Worm (Caenorhabditis elegans) whole organism, L1 larva: ENCODE measurements around the gene fbl-1.
A peak's percentile ranks its signal among the peaks of the same experiment; 100 is the strongest.

Experiments used
- C16A3.4 ChIP-seq: fragments of 150-350 bp; optimal IDR thresholded peaks from 2 replicates; lab custom pipeline; 2014; ENCODE audit warnings: missing biosample characterization, missing genetic modification characterization
- F16B12.6 ChIP-seq: fragments of 150-350 bp; optimal IDR thresholded peaks from 2 replicates; lab custom pipeline; 2014; ENCODE audit warnings: missing biosample characterization, missing genetic modification characterization
- aha-1 ChIP-seq: fragments of 150-350 bp; optimal IDR thresholded peaks from 2 replicates; lab custom pipeline; 2014; ENCODE audit warnings: missing biosample characterization, missing genetic modification characterization
- alr-1 ChIP-seq: fragments of 200-800 bp; sonication (Bioruptor generic); optimal IDR thresholded peaks from 2 replicates; lab custom pipeline; 2018; ENCODE audit warnings: borderline replicate concordance, mild to moderate bottlenecking, missing genetic modification characterization, missing compliant biosample characterization
- blmp-1 ChIP-seq: fragments of 150-350 bp; optimal IDR thresholded peaks from 2 replicates; lab custom pipeline; 2014; ENCODE audit warnings: missing biosample characterization, missing genetic modification characterization
- ceh-63 ChIP-seq: fragments of 200-800 bp; sonication (Bioruptor generic); optimal IDR thresholded peaks from 2 replicates; lab custom pipeline; 2018; ENCODE audit warnings: mild to moderate bottlenecking, missing genetic modification characterization, missing compliant biosample characterization
- ceh-82 ChIP-seq, 3 experiments: fragments of 150-350 bp in 1 of 3; sonication (generic microtip) in 2 of 3; optimal IDR thresholded peaks; 2 replicates each; lab custom pipeline; 2014 to 2017; ENCODE audit warnings: missing biosample characterization in 3 of 3, missing genetic modification characterization in 3 of 3
- dpl-1 ChIP-seq, 3 experiments: fragments of 150-350 bp in 2 of 3; sonication (generic microtip) in 1 of 3; optimal IDR thresholded peaks; 2 replicates each; lab custom pipeline; 2014 to 2017; ENCODE audit warnings: missing biosample characterization in 3 of 3, missing genetic modification characterization in 3 of 3, missing genetic modification reagents in 3 of 3
- dsc-1 ChIP-seq: sonication (generic microtip); optimal IDR thresholded peaks from 2 replicates; lab custom pipeline; 2016; ENCODE audit warnings: mild to moderate bottlenecking, missing genetic modification characterization, missing compliant biosample characterization
- efl-1 ChIP-seq, 4 experiments: fragments of 150-350 bp; optimal IDR thresholded peaks in 3 of 4; peaks in 1 of 4; 1 replicate in 1 of 4; 2 replicates in 3 of 4; lab custom pipeline; 2014; ENCODE audit warnings: missing biosample characterization in 2 of 4, missing genetic modification characterization in 2 of 4, missing genetic modification reagents in 2 of 4
- efl-3 ChIP-seq: fragments of 200-800 bp; sonication (Bioruptor generic); optimal IDR thresholded peaks from 2 replicates; lab custom pipeline; 2018; ENCODE audit warnings: mild to moderate bottlenecking, missing genetic modification characterization, missing compliant biosample characterization
- egl-13 ChIP-seq: sonication (generic microtip); optimal IDR thresholded peaks from 2 replicates; lab custom pipeline; 2016; ENCODE audit warnings: missing genotype, missing genetic modification reagents, missing genetic modification characterization, missing compliant biosample characterization
- ets-5 ChIP-seq: fragments of 200-800 bp; sonication (Bioruptor generic); IDR thresholded peaks from 2 replicates; pipeline ENCODE4 v1.3.6; 2022; ENCODE audit warnings: missing genetic modification characterization, missing compliant biosample characterization
- fkh-10 ChIP-seq: sonication (generic microtip); optimal IDR thresholded peaks from 2 replicates; lab custom pipeline; 2017; ENCODE audit warnings: missing biosample characterization, missing genetic modification reagents, missing genetic modification characterization
- fkh-8 ChIP-seq: sonication (generic microtip); optimal IDR thresholded peaks from 2 replicates; lab custom pipeline; 2016; ENCODE audit warnings: mild to moderate bottlenecking, missing genetic modification characterization, missing compliant biosample characterization
- fos-1 ChIP-seq: fragments of 150-350 bp; optimal IDR thresholded peaks from 2 replicates; lab custom pipeline; 2014; ENCODE audit warnings: missing biosample characterization, missing genetic modification characterization
- hlh-17 ChIP-seq: fragments of 200-800 bp; sonication (Bioruptor generic); optimal IDR thresholded peaks from 2 replicates; lab custom pipeline; 2018; ENCODE audit warnings: missing genetic modification characterization, mild to moderate bottlenecking, missing compliant biosample characterization, moderate library complexity, borderline replicate concordance
- isw-1 ChIP-seq: fragments of 200-800 bp; sonication (Bioruptor generic); IDR thresholded peaks from 2 replicates; pipeline ENCODE4 v1.3.6; 2022; ENCODE audit warnings: missing genetic modification characterization, missing compliant biosample characterization
- lin-13 ChIP-seq: fragments of 150-350 bp; optimal IDR thresholded peaks from 2 replicates; lab custom pipeline; 2014; ENCODE audit warnings: missing biosample characterization, missing genetic modification reagents, missing genetic modification characterization
- lin-14 ChIP-seq: fragments of 200-800 bp; sonication (Bioruptor generic); optimal IDR thresholded peaks from 2 replicates; lab custom pipeline; 2018; ENCODE audit warnings: mild to moderate bottlenecking, missing genetic modification characterization, moderate library complexity, missing compliant biosample characterization
- lin-35 ChIP-seq, 2 experiments: fragments of 150-350 bp; optimal IDR thresholded peaks; 2 replicates each; lab custom pipeline; 2014; ENCODE audit warnings: missing biosample characterization in 2 of 2, missing genetic modification characterization in 2 of 2, missing genetic modification reagents in 2 of 2
- lsy-2 ChIP-seq, 2 experiments: fragments of 150-350 bp; optimal IDR thresholded peaks; 2 replicates each; lab custom pipeline; 2014; ENCODE audit warnings: missing biosample characterization in 2 of 2, missing genetic modification characterization in 2 of 2
- mab-9 ChIP-seq: fragments of 200-800 bp; sonication (Bioruptor generic); IDR thresholded peaks from 2 replicates; pipeline ENCODE4 v1.3.6; 2022; ENCODE audit warnings: missing genetic modification reagents, missing genetic modification characterization, missing compliant biosample characterization
- mep-1 ChIP-seq: fragments of 150-350 bp; optimal IDR thresholded peaks from 2 replicates; lab custom pipeline; 2014; ENCODE audit warnings: missing biosample characterization, missing genetic modification characterization
- nhr-11 ChIP-seq: fragments of 150-350 bp; optimal IDR thresholded peaks from 2 replicates; lab custom pipeline; 2014; ENCODE audit warnings: missing biosample characterization, missing genetic modification characterization
- nhr-47 ChIP-seq: sonication (generic microtip); optimal IDR thresholded peaks from 2 replicates; lab custom pipeline; 2016; ENCODE audit warnings: mild to moderate bottlenecking, missing genetic modification characterization, moderate library complexity, missing compliant biosample characterization
- nhr-71 ChIP-seq: sonication (generic microtip); optimal IDR thresholded peaks from 2 replicates; lab custom pipeline; 2016; ENCODE audit warnings: mild to moderate bottlenecking, missing genetic modification characterization, moderate library complexity, missing compliant biosample characterization
- nhr-85 ChIP-seq: sonication (generic microtip); peaks from one replicate; lab custom pipeline; 2016; ENCODE audit warnings: missing genetic modification characterization, inconsistent platforms, missing compliant biosample characterization
- nhr-90 ChIP-seq: sonication (generic microtip); optimal IDR thresholded peaks from 2 replicates; lab custom pipeline; 2016; ENCODE audit warnings: mild to moderate bottlenecking, missing genetic modification characterization, missing compliant biosample characterization; ENCODE audit not compliant: poor library complexity
- pag-3 ChIP-seq: sonication (generic microtip); optimal IDR thresholded peaks from 2 replicates; lab custom pipeline; 2017; ENCODE audit warnings: missing genetic modification characterization, mild to moderate bottlenecking, missing compliant biosample characterization, antibody characterized with exemption, borderline replicate concordance; ENCODE audit not compliant: insufficient read depth
- pax-3 ChIP-seq: fragments of 200-800 bp; sonication (Bioruptor generic); optimal IDR thresholded peaks from 2 replicates; lab custom pipeline; 2018; ENCODE audit warnings: mild to moderate bottlenecking, missing genetic modification characterization, moderate library complexity, missing compliant biosample characterization
- snpc-4 ChIP-seq: fragments of 150-350 bp; optimal IDR thresholded peaks from 2 replicates; lab custom pipeline; 2014; ENCODE audit warnings: missing biosample characterization, missing genetic modification characterization
- snu-23 ChIP-seq: sonication (generic microtip); optimal IDR thresholded peaks from 2 replicates; lab custom pipeline; 2016; ENCODE audit warnings: missing genetic modification characterization, missing compliant biosample characterization
- sox-4 ChIP-seq: sonication (generic microtip); optimal IDR thresholded peaks from 2 replicates; lab custom pipeline; 2016; ENCODE audit warnings: missing genetic modification characterization, missing compliant biosample characterization
- sptf-1 ChIP-seq: fragments of 150-350 bp; optimal IDR thresholded peaks from 2 replicates; lab custom pipeline; 2014; ENCODE audit warnings: missing biosample characterization, missing genetic modification characterization
- swsn-7 ChIP-seq: sonication (generic microtip); optimal IDR thresholded peaks from 2 replicates; lab custom pipeline; 2016; ENCODE audit warnings: missing genetic modification characterization, missing compliant biosample characterization
- unc-130 ChIP-seq: fragments of 150-350 bp; optimal IDR thresholded peaks from 2 replicates; lab custom pipeline; 2017; ENCODE audit warnings: missing biosample characterization, missing genetic modification characterization, inconsistent platforms
- unc-30 ChIP-seq: sonication (generic microtip); optimal IDR thresholded peaks from 2 replicates; lab custom pipeline; 2017; ENCODE audit warnings: missing biosample characterization, missing genetic modification characterization
- xbp-1 ChIP-seq: sonication (generic microtip); optimal IDR thresholded peaks from 2 replicates; lab custom pipeline; 2016; ENCODE audit warnings: missing genetic modification characterization, missing compliant biosample characterization
- zag-1 ChIP-seq: fragments of 150-350 bp; optimal IDR thresholded peaks from 2 replicates; lab custom pipeline; 2014; ENCODE audit warnings: missing biosample characterization, missing genetic modification characterization
- zip-4 ChIP-seq: fragments of 200-800 bp; sonication (Bioruptor generic); optimal IDR thresholded peaks from 2 replicates; lab custom pipeline; 2018; ENCODE audit warnings: mild to moderate bottlenecking, missing genetic modification characterization, moderate library complexity, missing compliant biosample characterization
- ztf-11 ChIP-seq, 2 experiments: sonication (generic microtip); optimal IDR thresholded peaks; 2 replicates each; lab custom pipeline; 2016 to 2017; ENCODE audit warnings: missing genetic modification characterization in 2 of 2, missing biosample characterization in 1 of 2, missing compliant biosample characterization in 1 of 2
- ztf-4 ChIP-seq: fragments of 150-350 bp; optimal IDR thresholded peaks from 2 replicates; lab custom pipeline; 2014; ENCODE audit warnings: missing biosample characterization, missing genetic modification characterization

The fbl-1 gene

DNA sequence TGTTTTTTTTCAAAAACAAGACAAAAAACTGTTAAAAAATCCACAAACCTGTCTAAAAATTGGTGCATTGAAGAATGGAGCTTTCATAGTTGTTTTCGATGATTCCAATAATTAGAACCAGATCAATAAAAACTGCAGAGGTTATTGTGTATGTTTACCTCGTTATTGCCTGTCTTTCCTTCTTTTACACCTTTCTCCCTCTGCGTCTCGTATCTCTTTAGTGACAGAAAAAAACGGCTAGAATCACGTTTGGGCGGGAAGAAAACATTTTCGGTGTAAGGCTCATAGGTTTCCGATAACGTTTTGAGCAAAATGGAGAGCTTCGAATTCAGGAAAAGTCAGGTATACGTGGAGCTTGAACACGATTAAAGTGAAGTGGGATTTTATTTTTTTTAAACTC, 32.0 kb upstream of the fbl-1 start, which contains the start of gene ethe-1 (continued):
- TF ChIP-seq pag-3 (tag; lab: Kevin White, UChicago) = no peak
- no peak for TF ChIP-seq ztf-11 (tag; optimal IDR thresholded peaks at IDR 0.05; lab: Kevin White, UChicago)
- no peak for TF ChIP-seq ceh-63 (GFP tag; lab: Kevin White, UChicago)
- no peak for TF ChIP-seq lin-14
- TF ChIP-seq blmp-1 = peak; percentile 14
- TF ChIP-seq dpl-1 (GFP tag; optimal IDR thresholded peaks at IDR 0.05; lab: Kevin White, UChicago) = peak in 2 of 3 experiments; percentile 0 to 26
- no peak for TF ChIP-seq nhr-85 (tag; lab: Kevin White, UChicago)
- TF ChIP-seq hlh-17 (GFP tag; lab: Kevin White, UChicago) = no peak
- no peak for TF ChIP-seq ztf-4 (tag; lab: Kevin White, UChicago)
- no peak for TF ChIP-seq xbp-1 (tag; lab: Kevin White, UChicago)
- no peak for TF ChIP-seq egl-13 (tag; lab: Kevin White, UChicago)
- TF ChIP-seq unc-130 (tag; lab: Kevin White, UChicago) = no peak
- TF ChIP-seq alr-1 = no peak
- TF ChIP-seq C16A3.4 (tag; lab: Kevin White, UChicago) = no peak
- TF ChIP-seq F16B12.6 = no peak
- no peak for TF ChIP-seq zag-1

DNA sequence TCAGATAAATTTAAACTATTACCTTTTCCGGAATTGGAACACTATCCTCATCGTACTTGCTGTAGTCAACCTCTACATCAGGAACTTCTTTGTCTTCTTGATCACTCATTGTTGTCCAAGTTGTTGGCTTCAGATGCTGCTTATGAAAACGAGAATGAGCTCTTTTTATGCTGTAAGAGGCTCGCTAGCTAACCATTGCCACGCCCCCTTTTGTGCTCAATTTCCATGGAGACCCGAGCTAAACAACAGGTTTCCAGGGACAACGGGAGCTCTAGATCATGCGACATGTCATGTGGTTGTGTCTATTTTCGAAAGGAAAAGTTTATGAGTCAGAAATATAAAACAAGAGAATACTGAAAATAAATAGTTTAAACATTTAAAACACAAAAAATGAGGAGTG, 30.2 kb upstream of the fbl-1 start, which contains the start of gene C33A12.4:
TSS of gene C33A12.4 (minus strand) at position 131 of the 400 bp plus-strand sequence.
- TF ChIP-seq unc-30 (tag; lab: Kevin White, UChicago) = no peak
- no peak for TF ChIP-seq ets-5 (GFP tag; lab: Robert Waterston, UW)
- peak; percentile 38 for TF ChIP-seq nhr-71
- no peak for TF ChIP-seq nhr-11 (tag; lab: Kevin White, UChicago)
- no peak for TF ChIP-seq mab-9 (GFP tag; lab: Robert Waterston, UW)
- TF ChIP-seq pax-3 = peak; percentile 10
- peak; percentile 9 for TF ChIP-seq fos-1 (tag; lab: Kevin White, UChicago)
- TF ChIP-seq nhr-47 = peak; percentile 53
- TF ChIP-seq dsc-1 (tag; lab: Kevin White, UChicago) = peak; percentile 41
- no peak for TF ChIP-seq snpc-4 (tag; lab: Kevin White, UChicago)
- no peak for TF ChIP-seq snu-23 (GFP tag; lab: Kevin White, UChicago)
- TF ChIP-seq ztf-4 (tag; lab: Kevin White, UChicago) = peak; percentile 8
- no peak for TF ChIP-seq ceh-82 (tag; optimal IDR thresholded peaks at IDR 0.05; lab: Kevin White, UChicago)
- peak; percentile 50 for TF ChIP-seq sox-4 (tag; lab: Kevin White, UChicago)
- peak; percentile 30 for TF ChIP-seq xbp-1 (tag; lab: Kevin White, UChicago)
- no peak for TF ChIP-seq nhr-90 (tag; lab: Kevin White, UChicago)
- peak; percentile 5 for TF ChIP-seq swsn-7 (tag; lab: Kevin White, UChicago)
- TF ChIP-seq efl-1 (optimal IDR thresholded peaks at IDR 0.05; lab: Kevin White, UChicago) = no peak
- peak in 1 of 2 experiments; percentile 62 for TF ChIP-seq efl-1 (GFP tag; optimal IDR thresholded peaks at IDR 0.05 in 1 of 2; lab: Kevin White, UChicago)
- TF ChIP-seq lin-14 = no peak
- TF ChIP-seq mep-1 = peak; percentile 14
- TF ChIP-seq efl-3 (GFP tag; lab: Kevin White, UChicago) = no peak
- no peak for TF ChIP-seq alr-1
- no peak for TF ChIP-seq isw-1 (GFP tag; lab: Robert Waterston, UW)
- no peak for TF ChIP-seq sptf-1 (tag; lab: Kevin White, UChicago)
- peak; percentile 24 for TF ChIP-seq fkh-10
- TF ChIP-seq lsy-2 (tag; optimal IDR thresholded peaks at IDR 0.05; lab: Kevin White, UChicago) = no peak
- no peak for TF ChIP-seq aha-1 (tag; lab: Kevin White, UChicago)
- TF ChIP-seq zip-4 = no peak
- peak; percentile 5 for TF ChIP-seq lin-13
- no peak for TF ChIP-seq lin-35 (GFP tag; optimal IDR thresholded peaks at IDR 0.05; lab: Kevin White, UChicago)
- TF ChIP-seq fkh-8 (tag; lab: Kevin White, UChicago) = peak; percentile 95
